Worm (Caenorhabditis elegans): ENCODE results near the gene sao-1.

DNA sequence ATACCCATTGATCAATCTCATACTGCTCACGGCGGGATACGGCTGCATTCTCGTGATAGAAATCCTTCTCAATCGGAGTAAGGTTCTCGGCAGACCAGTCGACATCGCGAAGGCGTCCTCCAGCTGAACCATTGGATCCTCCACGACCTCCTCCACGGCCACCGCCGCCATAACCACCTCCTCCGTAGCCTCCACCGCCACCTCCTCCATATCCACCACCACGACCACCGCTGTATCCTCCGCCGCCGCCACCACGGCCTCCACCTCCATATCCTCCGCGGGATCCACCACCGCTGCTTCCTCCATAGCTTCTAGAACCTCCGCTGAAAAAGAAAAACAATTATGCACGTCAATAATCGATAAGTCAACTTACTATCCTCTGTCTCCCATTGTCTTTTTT lies 47.7 kb downstream of the sao-1 start:
- TF ChIP-seq him-1 (tag; optimal IDR thresholded peaks at IDR 0.05) (no peak), W03F9.2 (tag; optimal IDR thresholded peaks at IDR 0.05) (no peak), dao-5 (tag; optimal IDR thresholded peaks at IDR 0.05) (no peak)
